Fruit fly (Drosophila melanogaster) whole organism, embryonic: ENCODE data around the gene CG7025.

Source experiments
- ATbp ChIP-seq: fragments of 200-800 bp; sonication (Bioruptor generic); optimal IDR thresholded peaks from 2 replicates; lab custom pipeline; 2017; ENCODE audit warnings: missing biosample characterization, mild to moderate bottlenecking, missing genetic modification characterization, missing genetic modification reagents
- Bgb ChIP-seq: fragments of 200-800 bp; sonication (Bioruptor generic); IDR thresholded peaks from 2 replicates; pipeline ENCODE4 v1.3.6; 2022; ENCODE audit warnings: missing biosample characterization, missing genetic modification characterization; ENCODE audit not compliant: partially characterized antibody
- CG10147 ChIP-seq: fragments of 200-800 bp; sonication (Bioruptor generic); optimal IDR thresholded peaks from 2 replicates; lab custom pipeline; 2019; ENCODE audit warnings: missing biosample characterization, mild to moderate bottlenecking, missing genetic modification characterization, moderate library complexity
- CG10267 ChIP-seq: fragments of 200-800 bp; sonication (Bioruptor generic); optimal IDR thresholded peaks from 2 replicates; lab custom pipeline; 2018; ENCODE audit warnings: missing biosample characterization, mild to moderate bottlenecking, missing genetic modification characterization, moderate library complexity
- CG11695 ChIP-seq: fragments of 200-800 bp; sonication (Bioruptor generic); IDR thresholded peaks from 3 replicates; pipeline ENCODE4 v1.3.6; 2022; ENCODE audit warnings: missing biosample characterization, missing genetic modification characterization
- CG12104 ChIP-seq: fragments of 200-800 bp; sonication (Bioruptor generic); optimal IDR thresholded peaks from 3 replicates; lab custom pipeline; 2016; ENCODE audit warnings: missing biosample characterization, missing genetic modification characterization
- CG12659 ChIP-seq: fragments of 200-800 bp; sonication (Bioruptor generic); optimal IDR thresholded peaks from 3 replicates; lab custom pipeline; 2017; ENCODE audit warnings: mild to moderate bottlenecking, missing biosample characterization, missing genetic modification reagents, missing genetic modification characterization
- CG12769 ChIP-seq: fragments of 200-800 bp; sonication (Bioruptor generic); optimal IDR thresholded peaks from 2 replicates; lab custom pipeline; 2019; ENCODE audit warnings: missing biosample characterization, mild to moderate bottlenecking, missing genetic modification characterization, moderate library complexity
- CG13123 ChIP-seq: fragments of 200-800 bp; sonication (Bioruptor generic); optimal IDR thresholded peaks from 2 replicates; lab custom pipeline; 2016; ENCODE audit warnings: missing biosample characterization, missing genetic modification characterization
- CG15011 ChIP-seq: fragments of 200-800 bp; sonication (Bioruptor generic); optimal IDR thresholded peaks from 3 replicates; lab custom pipeline; 2018; ENCODE audit warnings: missing biosample characterization, mild to moderate bottlenecking, missing genetic modification characterization
- CG1603 ChIP-seq: fragments of 200-800 bp; sonication (Bioruptor generic); optimal IDR thresholded peaks from 2 replicates; lab custom pipeline; 2019; ENCODE audit warnings: missing biosample characterization, mild to moderate bottlenecking, missing genetic modification characterization, moderate library complexity
- CG2202 ChIP-seq: fragments of 200-800 bp; sonication (Bioruptor generic); optimal IDR thresholded peaks from 2 replicates; lab custom pipeline; 2018; ENCODE audit warnings: missing biosample characterization, mild to moderate bottlenecking, missing genetic modification characterization
- CG30020 ChIP-seq: fragments of 200-800 bp; optimal IDR thresholded peaks from 2 replicates; lab custom pipeline; 2019; ENCODE audit warnings: missing biosample characterization, mild to moderate bottlenecking, missing genetic modification characterization, moderate library complexity
- CG3163 ChIP-seq: fragments of 200-800 bp; sonication (Bioruptor generic); optimal IDR thresholded peaks from 3 replicates; lab custom pipeline; 2016; ENCODE audit warnings: missing biosample characterization, missing genetic modification characterization
- CG32772 ChIP-seq: fragments of 200-800 bp; sonication (Bioruptor generic); IDR thresholded peaks from 2 replicates; pipeline ENCODE4 v1.3.6; 2022; ENCODE audit warnings: missing biosample characterization, missing genetic modification characterization
- CG6689 ChIP-seq: fragments of 200-800 bp; sonication (Bioruptor generic); IDR thresholded peaks from 2 replicates; pipeline ENCODE4 v1.3.6; 2022; ENCODE audit warnings: missing biosample characterization, missing genetic modification characterization
- CG7372 ChIP-seq: fragments of 200-800 bp; sonication (Bioruptor generic); IDR thresholded peaks from 2 replicates; pipeline ENCODE4 v1.3.6; 2022; ENCODE audit warnings: missing biosample characterization, missing genetic modification characterization
- CG8944 ChIP-seq: fragments of 200-800 bp; sonication (Bioruptor generic); optimal IDR thresholded peaks from 3 replicates; lab custom pipeline; 2016; ENCODE audit warnings: missing biosample characterization, missing genetic modification characterization
- Dip2 ChIP-seq: fragments of 200-800 bp; sonication (Bioruptor generic); IDR thresholded peaks from 2 replicates; pipeline ENCODE4 v1.3.6; 2022; ENCODE audit warnings: missing biosample characterization, missing genetic modification characterization
- E2f1 ChIP-seq: fragments of 200-800 bp; sonication (Bioruptor generic); IDR thresholded peaks from 2 replicates; pipeline ENCODE4 v1.3.6; 2022; ENCODE audit warnings: missing biosample characterization, missing genetic modification characterization
- GATAe ChIP-seq: fragments of 200-800 bp; sonication (Bioruptor generic); conservative IDR thresholded peaks from 2 replicates; pipeline ENCODE4 v1.3.6; 2022; ENCODE audit warnings: missing biosample characterization, missing genetic modification characterization
- HLH4C ChIP-seq: fragments of 200-800 bp; sonication (Bioruptor generic); IDR thresholded peaks from 3 replicates; pipeline ENCODE4 v1.3.6; 2022; ENCODE audit warnings: missing biosample characterization, missing genetic modification characterization; ENCODE audit not compliant: partially characterized antibody
- Hand ChIP-seq: fragments of 200-800 bp; sonication (Bioruptor generic); optimal IDR thresholded peaks from 2 replicates; lab custom pipeline; 2017; ENCODE audit warnings: mild to moderate bottlenecking, missing biosample characterization, missing genetic modification reagents, missing genetic modification characterization
- HmgD ChIP-seq: fragments of 200-800 bp; sonication (Bioruptor generic); optimal IDR thresholded peaks from 3 replicates; lab custom pipeline; 2016; ENCODE audit warnings: missing biosample characterization, missing genetic modification characterization
- Hmr ChIP-seq: fragments of 200-800 bp; sonication (Bioruptor generic); optimal IDR thresholded peaks from 3 replicates; lab custom pipeline; 2017; ENCODE audit warnings: mild to moderate bottlenecking, missing biosample characterization, missing genetic modification reagents, missing genetic modification characterization
- Hr3 ChIP-seq: fragments of 200-800 bp; sonication (Bioruptor generic); optimal IDR thresholded peaks from 3 replicates; lab custom pipeline; 2016; ENCODE audit warnings: missing biosample characterization, missing genetic modification characterization
- Jarid2 ChIP-seq: fragments of 200-800 bp; sonication (Bioruptor generic); optimal IDR thresholded peaks from 3 replicates; lab custom pipeline; 2017; ENCODE audit warnings: mild to moderate bottlenecking, missing biosample characterization, missing genetic modification reagents, missing genetic modification characterization
- Lpt ChIP-seq: fragments of >200 bp; optimal IDR thresholded peaks from 2 replicates; lab custom pipeline; 2018; ENCODE audit warnings: missing biosample characterization, missing genetic modification characterization
- Mes4 ChIP-seq: fragments of 200-800 bp; sonication (Bioruptor generic); optimal IDR thresholded peaks from 2 replicates; lab custom pipeline; 2016; ENCODE audit warnings: missing biosample characterization, missing genetic modification characterization
- NFAT ChIP-seq: fragments of 200-800 bp; sonication (Bioruptor generic); IDR thresholded peaks from 2 replicates; pipeline ENCODE4 v1.3.6; 2022; ENCODE audit warnings: missing biosample characterization, missing genetic modification characterization
- Rfx ChIP-seq: fragments of 200-800 bp; sonication (Bioruptor generic); IDR thresholded peaks from 2 replicates; pipeline ENCODE4 v1.3.6; 2022; ENCODE audit warnings: missing biosample characterization, missing genetic modification characterization
- Stat92E ChIP-seq, 3 experiments: fragments of >200 bp in 2 of 3; fragments of 200-800 bp in 1 of 3; sonication (Bioruptor generic) in 1 of 3; optimal IDR thresholded peaks; 2 replicates each; lab custom pipeline; 2017 to 2019; ENCODE audit warnings: missing biosample characterization in 3 of 3, missing genetic modification characterization in 3 of 3, mild to moderate bottlenecking in 1 of 3, moderate library complexity in 1 of 3
- ac ChIP-seq: fragments of 200-800 bp; sonication (Bioruptor generic); optimal IDR thresholded peaks from 3 replicates; lab custom pipeline; 2017; ENCODE audit warnings: missing biosample characterization, mild to moderate bottlenecking, missing genetic modification characterization
- al ChIP-seq: fragments of 200-800 bp; sonication (Bioruptor generic); IDR thresholded peaks from 2 replicates; pipeline ENCODE4 v1.3.6; 2022; ENCODE audit warnings: missing biosample characterization, missing genetic modification characterization
- bsh ChIP-seq, 2 experiments: fragments of 200-800 bp; sonication (Bioruptor generic); optimal IDR thresholded peaks; 2 replicates each; lab custom pipeline; 2017 to 2018; ENCODE audit warnings: mild to moderate bottlenecking in 2 of 2, missing biosample characterization in 2 of 2, missing genetic modification characterization in 2 of 2, moderate library complexity in 1 of 2
- cg ChIP-seq: fragments of 200-800 bp; sonication (Bioruptor generic); optimal IDR thresholded peaks from 3 replicates; lab custom pipeline; 2019; ENCODE audit warnings: missing biosample characterization, mild to moderate bottlenecking, missing genetic modification characterization, moderate library complexity
- chif ChIP-seq, 2 experiments: fragments of 200-800 bp; sonication (Bioruptor generic); optimal IDR thresholded peaks; 3 replicates each; lab custom pipeline; 2016; ENCODE audit warnings: missing biosample characterization in 2 of 2, missing genetic modification characterization in 2 of 2
- chinmo ChIP-seq: fragments of 200-800 bp; sonication (Bioruptor generic); IDR thresholded peaks from 4 replicates; pipeline ENCODE4 v1.3.6; 2022; ENCODE audit warnings: missing biosample characterization, missing genetic modification characterization; ENCODE audit not compliant: partially characterized antibody
- chm ChIP-seq: fragments of 200-800 bp; sonication (Bioruptor generic); IDR thresholded peaks from 2 replicates; pipeline ENCODE4 v1.3.6; 2022; ENCODE audit warnings: missing biosample characterization, missing genetic modification characterization
- eyg ChIP-seq: fragments of 200-800 bp; sonication (Bioruptor generic); optimal IDR thresholded peaks from 3 replicates; lab custom pipeline; 2016; ENCODE audit warnings: missing biosample characterization, missing genetic modification characterization
- hth ChIP-seq: fragments of >200 bp; optimal IDR thresholded peaks from 2 replicates; lab custom pipeline; 2017; ENCODE audit warnings: inconsistent platforms
- jigr1 ChIP-seq: fragments of 200-800 bp; sonication (Bioruptor generic); IDR thresholded peaks from 3 replicates; pipeline ENCODE4 v1.3.6; 2022; ENCODE audit warnings: missing biosample characterization, missing genetic modification characterization
- klu ChIP-seq: fragments of 200-800 bp; sonication (Bioruptor generic); IDR thresholded peaks from 2 replicates; pipeline ENCODE4 v1.3.6; 2022; ENCODE audit warnings: missing biosample characterization, missing genetic modification characterization
- nau ChIP-seq: fragments of 200-800 bp; sonication (Bioruptor generic); optimal IDR thresholded peaks from 3 replicates; lab custom pipeline; 2017; ENCODE audit warnings: missing biosample characterization, mild to moderate bottlenecking, missing genetic modification characterization, missing genetic modification reagents
- sc ChIP-seq, 3 experiments: fragments of >200 bp in 2 of 3; fragments of 200-800 bp in 1 of 3; sonication (Bioruptor generic) in 1 of 3; optimal IDR thresholded peaks; 2 replicates in 2 of 3; 3 replicates in 1 of 3; lab custom pipeline; 2017; ENCODE audit warnings: mild to moderate bottlenecking in 1 of 3, missing biosample characterization in 1 of 3, missing genetic modification characterization in 1 of 3, missing genetic modification reagents in 1 of 3
- shn ChIP-seq: fragments of 200-800 bp; sonication (Bioruptor generic); optimal IDR thresholded peaks from 3 replicates; lab custom pipeline; 2016; ENCODE audit warnings: missing biosample characterization, missing genetic modification characterization
- slp2 ChIP-seq: fragments of 200-800 bp; sonication (Bioruptor generic); optimal IDR thresholded peaks from 2 replicates; lab custom pipeline; 2016; ENCODE audit warnings: missing biosample characterization, missing genetic modification characterization
- sr ChIP-seq: fragments of 200-800 bp; sonication (Bioruptor generic); IDR thresholded peaks from 3 replicates; pipeline ENCODE4 v1.3.6; 2022; ENCODE audit warnings: missing biosample characterization, missing genetic modification characterization
- vfl ChIP-seq: fragments of 200-800 bp; sonication (Bioruptor generic); optimal IDR thresholded peaks from 2 replicates; lab custom pipeline; 2016; ENCODE audit warnings: missing biosample characterization, missing genetic modification characterization
- vnd ChIP-seq: fragments of 200-800 bp; sonication (Bioruptor generic); IDR thresholded peaks from 3 replicates; pipeline ENCODE4 v1.3.6; 2022; ENCODE audit warnings: missing biosample characterization, missing genetic modification characterization; ENCODE audit not compliant: partially characterized antibody
- z ChIP-seq: fragments of 200-800 bp; sonication (Bioruptor generic); IDR thresholded peaks from 3 replicates; pipeline ENCODE4 v1.3.6; 2022; ENCODE audit warnings: missing biosample characterization, missing genetic modification characterization

CG7025 gene

dm6 chr2L:7675754-7676178 lies 16.7 kb downstream of the CG7025 start (continued):
- TF ChIP-seq Dip2 (no peak), Lpt (GFP tag; lab: Kevin White, UChicago) (no peak), klu (GFP tag; lab: Robert Waterston, UW) (no peak), ATbp (GFP tag; lab: Kevin White, UChicago) (no peak), Hand (GFP tag; lab: Kevin White, UChicago) (no peak), CG32772 (GFP tag; lab: Robert Waterston, UW) (no peak), bsh (GFP tag; optimal IDR thresholded peaks at IDR 0.05; lab: Kevin White, UChicago) (no peak), chm (GFP tag; lab: Robert Waterston, UW) (no peak), CG3163 (GFP tag; lab: Kevin White, UChicago) (no peak), CG30020 (tag; lab: Kevin White, UChicago) (no peak), sr (GFP tag; lab: Robert Waterston, UW) (peak; percentile 57; the same call in 1 of the 3 replicates), slp2 (GFP tag; lab: Kevin White, UChicago) (no peak), Hmr (no peak), CG11695 (GFP tag; lab: Robert Waterston, UW) (no peak), CG6689 (GFP tag; lab: Robert Waterston, UW) (no peak), eyg (GFP tag; lab: Kevin White, UChicago) (no peak), chinmo (peak; percentile 76; the same call in 3 of the 4 replicates), vfl (GFP tag; lab: Kevin White, UChicago) (no peak), Bgb (no peak), shn (GFP tag; lab: Kevin White, UChicago) (no peak), Stat92E (GFP tag; optimal IDR thresholded peaks at IDR 0.05; lab: Kevin White, UChicago) (no peak), nau (GFP tag; lab: Kevin White, UChicago) (peak; percentile 5), CG12769 (peak; percentile 81), Mes4 (GFP tag; lab: Kevin White, UChicago) (no peak), HLH4C (no peak), chif (GFP tag; optimal IDR thresholded peaks at IDR 0.05; lab: Kevin White, UChicago) (no peak), al (GFP tag; lab: Robert Waterston, UW) (no peak), vnd (GFP tag; lab: Robert Waterston, UW) (no peak), CG12659 (no peak), GATAe (GFP tag; lab: Robert Waterston, UW) (no peak), z (GFP tag; lab: Robert Waterston, UW) (peak; percentile 91), Jarid2 (GFP tag; lab: Kevin White, UChicago) (no peak), sc (optimal IDR thresholded peaks at IDR 0.05; lab: Kevin White, UChicago) (no peak), sc (GFP tag; optimal IDR thresholded peaks at IDR 0.05; lab: Kevin White, UChicago) (no peak), hth (lab: Kevin White, UChicago) (no peak), CG7372 (0 out of 2 replicates have a peak, but pooled peaks have one; percentile 14), CG10267 (tag; lab: Kevin White, UChicago) (no peak), Rfx (GFP tag; lab: Robert Waterston, UW) (0 out of 2 replicates have a peak, but pooled peaks have one; percentile 14), HmgD (GFP tag; lab: Kevin White, UChicago) (no peak), Hr3 (GFP tag; lab: Kevin White, UChicago) (no peak), CG12104 (GFP tag; lab: Kevin White, UChicago) (no peak), E2f1 (GFP tag; lab: Robert Waterston, UW) (no peak), jigr1 (GFP tag; lab: Robert Waterston, UW) (no peak), CG13123 (GFP tag; lab: Kevin White, UChicago) (no peak), CG10147 (GFP tag; lab: Kevin White, UChicago) (no peak), CG15011 (GFP tag; lab: Kevin White, UChicago) (no peak), CG8944 (GFP tag; lab: Kevin White, UChicago) (no peak), CG2202 (no peak), ac (no peak), CG1603 (tag; lab: Kevin White, UChicago) (no peak), cg (GFP tag; lab: Kevin White, UChicago) (no peak), NFAT (no peak)
